Worm (Caenorhabditis elegans): Measurements from ENCODE around the gene tub-1.
A peak's percentile ranks its signal among the peaks of the same experiment; 100 is the strongest.

Gene tub-1

DNA sequence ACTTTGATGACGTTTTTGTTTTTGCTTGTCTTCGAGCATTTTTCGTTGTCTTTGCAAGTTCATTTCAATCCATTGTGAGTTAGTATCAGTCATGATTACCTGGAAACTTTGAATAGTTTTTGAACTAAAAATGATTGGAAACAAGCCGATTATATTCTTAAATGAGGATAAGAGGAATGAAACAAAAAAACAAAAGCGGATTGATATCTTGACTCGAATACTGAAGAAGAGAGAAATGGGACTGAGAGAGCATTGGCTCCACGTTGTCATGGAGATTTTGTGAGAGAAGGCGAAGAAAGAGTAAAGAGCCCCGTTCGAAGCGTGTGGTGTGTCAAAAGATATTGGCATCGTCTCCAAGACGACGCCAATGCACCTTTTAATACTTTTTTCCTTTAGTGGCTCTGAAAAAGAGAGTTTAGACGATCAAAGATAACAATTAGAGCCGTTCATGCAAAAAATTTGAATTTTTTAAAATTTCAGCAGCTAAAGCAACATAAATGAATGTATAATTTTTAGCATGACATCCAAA is at the start of gene tub-1, which contains the start of gene tmem-138:
tub-1 (minus strand) TSS at position 101 of the 529 bp plus-strand sequence.
tmem-138 (plus strand) TSS at position 479 of the 529 bp plus-strand sequence.
- no peak for TF ChIP-seq tbx-8 (GFP tag; optimal IDR thresholded peaks at IDR 0.05)
- no peak for TF ChIP-seq blmp-1 (tag; optimal IDR thresholded peaks at IDR 0.05)
- TF ChIP-seq zip-8 (tag; optimal IDR thresholded peaks at IDR 0.05), result no peak
- no peak for TF ChIP-seq mep-1 (tag; optimal IDR thresholded peaks at IDR 0.05)
- TF ChIP-seq nhr-76 (tag; optimal IDR thresholded peaks at IDR 0.05), result no peak
- no peak for TF ChIP-seq lin-32 (GFP tag; optimal IDR thresholded peaks at IDR 0.05)
- no peak for TF ChIP-seq sptf-1 (tag; optimal IDR thresholded peaks at IDR 0.05)
- no peak for TF ChIP-seq sem-2 (GFP tag; optimal IDR thresholded peaks at IDR 0.05)
- no peak for TF ChIP-seq ztf-11 (tag; optimal IDR thresholded peaks at IDR 0.05)
- no peak for TF ChIP-seq mab-5 (tag; optimal IDR thresholded peaks at IDR 0.05)
- TF ChIP-seq ceh-43 (GFP tag; optimal IDR thresholded peaks at IDR 0.05), result no peak
- TF ChIP-seq snpc-4 (tag; optimal IDR thresholded peaks at IDR 0.05), result no peak
- no peak for TF ChIP-seq cnd-1 (tag; optimal IDR thresholded peaks at IDR 0.05)
- TF ChIP-seq nhr-12 (tag; optimal IDR thresholded peaks at IDR 0.05), result no peak

- TF ChIP-seq lin-32 (GFP tag; optimal IDR thresholded peaks at IDR 0.05) (no peak), ceh-83 (GFP tag; optimal IDR thresholded peaks at IDR 0.05) (no peak), flh-1 (GFP tag; optimal IDR thresholded peaks at IDR 0.05) (no peak), unc-120 (tag; optimal IDR thresholded peaks at IDR 0.05; ENCODE audit: poor library complexity, severe bottlenecking) (no peak), lin-13 (tag; optimal IDR thresholded peaks at IDR 0.05) (no peak), cnd-1 (tag; optimal IDR thresholded peaks at IDR 0.05) (no peak), mls-2 (tag; optimal IDR thresholded peaks at IDR 0.05) (no peak), pha-4 (tag; optimal IDR thresholded peaks at IDR 0.05) (no peak), M03D4.4 (tag; optimal IDR thresholded peaks at IDR 0.05) (no peak), snpc-4 (tag; optimal IDR thresholded peaks at IDR 0.05) (no peak), drap-1 (GFP tag; optimal IDR thresholded peaks at IDR 0.05) (no peak), zip-8 (tag; optimal IDR thresholded peaks at IDR 0.05) (no peak), nhr-237 (tag; optimal IDR thresholded peaks at IDR 0.05) (no peak), nhr-12 (tag; optimal IDR thresholded peaks at IDR 0.05) (no peak)
Observed at ce11 chrII:8205612-8206011, 48.9 kb upstream of the tub-1 start.

- TF ChIP-seq elt-1 (tag; optimal IDR thresholded peaks at IDR 0.05; ENCODE audit: borderline replicate concordance, insufficient read depth), result peak; percentile 8
- no peak for TF ChIP-seq mab-5 (tag; optimal IDR thresholded peaks at IDR 0.05)
Observed at ce11 chrII:8204039-8204438, 47.3 kb upstream of the tub-1 start, which contains the start of gene col-76. col-76 (plus strand) TSS chrII:8204339.

DNA sequence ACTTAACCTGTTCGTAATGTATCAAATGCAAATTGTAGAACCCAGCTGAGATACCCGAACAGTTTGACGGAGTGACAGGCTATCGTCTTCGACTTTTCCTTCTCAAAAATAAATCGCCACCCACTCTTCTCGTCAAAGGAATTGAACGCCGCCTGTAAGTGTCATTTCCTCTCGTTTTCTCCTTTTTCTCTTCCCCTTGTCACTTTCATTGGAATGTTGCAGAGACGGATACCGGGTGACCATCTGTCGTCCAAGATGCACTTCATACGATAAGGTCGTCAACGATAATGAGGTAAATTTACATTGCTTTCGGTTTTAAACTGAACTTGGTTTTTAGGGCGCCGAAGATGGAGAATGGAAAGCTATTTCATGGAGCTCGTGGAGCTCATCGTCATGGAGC is 43.1 kb upstream of the tub-1 start:
- TF ChIP-seq pha-4 (tag; optimal IDR thresholded peaks at IDR 0.05), result no peak
- no peak for TF ChIP-seq snpc-4 (tag; optimal IDR thresholded peaks at IDR 0.05)
- no peak for TF ChIP-seq nhr-76 (tag; optimal IDR thresholded peaks at IDR 0.05)
- TF ChIP-seq unc-120 (tag; optimal IDR thresholded peaks at IDR 0.05; ENCODE audit: poor library complexity, severe bottlenecking), result no peak
- TF ChIP-seq blmp-1 (tag; optimal IDR thresholded peaks at IDR 0.05), result peak; percentile 74
- TF ChIP-seq unc-62 (GFP tag; optimal IDR thresholded peaks at IDR 0.05), result peak; percentile 43
- TF ChIP-seq ham-2 (GFP tag; optimal IDR thresholded peaks at IDR 0.05), result no peak
- TF ChIP-seq zip-8 (tag; optimal IDR thresholded peaks at IDR 0.05), result no peak
- no peak for TF ChIP-seq ceh-39 (tag; optimal IDR thresholded peaks at IDR 0.05)

ce11 chrII:8198503-8198902 is 41.8 kb upstream of the tub-1 start, which contains the start of gene qua-1:
qua-1 (plus strand) TSS chrII:8198803.
- TF ChIP-seq unc-62 (GFP tag; optimal IDR thresholded peaks at IDR 0.05), result no peak
- no peak for TF ChIP-seq lin-13 (tag; optimal IDR thresholded peaks at IDR 0.05)
- no peak for TF ChIP-seq M03D4.4 (tag; optimal IDR thresholded peaks at IDR 0.05)
- TF ChIP-seq cnd-1 (tag; optimal IDR thresholded peaks at IDR 0.05), result no peak

ce11 chrII:8193922-8194321 is 37.2 kb upstream of the tub-1 start:
- no peak for TF ChIP-seq pha-4 (tag; optimal IDR thresholded peaks at IDR 0.05)
- TF ChIP-seq lin-32 (GFP tag; optimal IDR thresholded peaks at IDR 0.05), result no peak
- TF ChIP-seq zip-8 (tag; optimal IDR thresholded peaks at IDR 0.05), result no peak
- TF ChIP-seq ham-2 (GFP tag; optimal IDR thresholded peaks at IDR 0.05), result no peak
- no peak for TF ChIP-seq unc-62 (GFP tag; optimal IDR thresholded peaks at IDR 0.05)
- TF ChIP-seq snpc-4 (tag; optimal IDR thresholded peaks at IDR 0.05), result no peak
